Worm (Caenorhabditis elegans) whole organism, late embryonic: Measurements from ENCODE around the gene sftb-6.

Experiments
- K09A11.1 ChIP-seq: sonication (generic microtip); optimal IDR thresholded peaks from 2 replicates; lab custom pipeline; 2017; ENCODE audit warnings: antibody characterized with exemption, mild to moderate bottlenecking, missing genetic modification characterization, missing compliant biosample characterization; ENCODE audit not compliant: insufficient read depth
- Y22D7AL.16 ChIP-seq: sonication (generic microtip); optimal IDR thresholded peaks from 2 replicates; lab custom pipeline; 2016; ENCODE audit warnings: missing genetic modification characterization, missing compliant biosample characterization
- ama-1 ChIP-seq: fragments of 150-350 bp; optimal IDR thresholded peaks from 2 replicates; lab custom pipeline; 2014
- ceh-2 ChIP-seq: sonication (generic microtip); optimal IDR thresholded peaks from 2 replicates; lab custom pipeline; 2016; ENCODE audit warnings: missing genotype, missing genetic modification characterization, missing compliant biosample characterization
- ceh-24 ChIP-seq: sonication (generic microtip); optimal IDR thresholded peaks from 2 replicates; lab custom pipeline; 2016; ENCODE audit warnings: mild to moderate bottlenecking, missing genetic modification characterization, missing compliant biosample characterization
- eyg-1 ChIP-seq: sonication (generic microtip); optimal IDR thresholded peaks from 2 replicates; lab custom pipeline; 2016; ENCODE audit warnings: missing genotype, missing genetic modification characterization, missing compliant biosample characterization
- hlh-8 ChIP-seq: sonication (generic microtip); optimal IDR thresholded peaks from 2 replicates; lab custom pipeline; 2016; ENCODE audit warnings: missing genotype, missing genetic modification characterization, missing compliant biosample characterization
- lin-11 ChIP-seq: fragments of 200-800 bp; sonication (Bioruptor generic); optimal IDR thresholded peaks from 2 replicates; lab custom pipeline; 2018; ENCODE audit warnings: mild to moderate bottlenecking, missing genetic modification characterization, missing compliant biosample characterization
- nfya-1 ChIP-seq: sonication (generic microtip); optimal IDR thresholded peaks from 2 replicates; lab custom pipeline; 2017; ENCODE audit warnings: missing genetic modification characterization, mild to moderate bottlenecking, missing compliant biosample characterization, antibody characterized with exemption, moderate library complexity
- pax-1 ChIP-seq: fragments of 150-350 bp; optimal IDR thresholded peaks from 2 replicates; lab custom pipeline; 2014; ENCODE audit warnings: missing biosample characterization, missing genetic modification characterization
- tbx-2 ChIP-seq: sonication (generic microtip); optimal IDR thresholded peaks from 2 replicates; lab custom pipeline; 2016; ENCODE audit warnings: missing genetic modification characterization, missing compliant biosample characterization
- tbx-7 ChIP-seq: sonication (generic microtip); optimal IDR thresholded peaks from 2 replicates; lab custom pipeline; 2016; ENCODE audit warnings: missing genotype, missing genetic modification characterization, missing compliant biosample characterization
- unc-42 ChIP-seq: sonication (generic microtip); optimal IDR thresholded peaks from 2 replicates; lab custom pipeline; 2016; ENCODE audit warnings: missing genotype, missing genetic modification characterization, missing compliant biosample characterization
- unc-55 ChIP-seq: sonication (generic microtip); optimal IDR thresholded peaks from 2 replicates; lab custom pipeline; 2017; ENCODE audit warnings: missing biosample characterization, missing genetic modification reagents, missing genetic modification characterization

The sftb-6 gene

ce11 chrII:129770-130169, 31.6 kb downstream of the sftb-6 start:
- no peak for TF ChIP-seq tbx-2 (tag; lab: Kevin White, UChicago)
- TF ChIP-seq pax-1 (tag; lab: Kevin White, UChicago): no peak
- TF ChIP-seq Y22D7AL.16 (tag; lab: Kevin White, UChicago): no peak
- TF ChIP-seq ama-1 (lab: Kevin White, UChicago): no peak

ce11 chrII:133548-134275, 35.5 kb downstream of the sftb-6 start, which contains the start of gene cwn-1:
cwn-1 (minus strand) TSS chrII:133598.
- TF ChIP-seq nfya-1 (tag; lab: Kevin White, UChicago): no peak
- peak; percentile 89 for TF ChIP-seq unc-55 (GFP tag; lab: Kevin White, UChicago)
- TF ChIP-seq hlh-8 (tag; lab: Kevin White, UChicago): peak; percentile 48
- no peak for TF ChIP-seq tbx-7

- TF ChIP-seq lin-11 (tag; lab: Kevin White, UChicago) (no peak), unc-42 (no peak), Y22D7AL.16 (tag; lab: Kevin White, UChicago) (no peak), K09A11.1 (tag; lab: Kevin White, UChicago) (no peak), ceh-2 (tag; lab: Kevin White, UChicago) (no peak)
- TF ChIP-seq, all 69 proteins: peak for 0
Observed at ce11 chrII:135166-135565, 37.0 kb downstream of the sftb-6 start, which contains the start of gene K10B4.1. K10B4.1 (plus strand) TSS chrII:135466.

ce11 chrII:146933-147332, 48.7 kb downstream of the sftb-6 start, which contains the start of gene T25D3.4:
T25D3.4 (plus strand) TSS chrII:147233.
- TF ChIP-seq ceh-24 (tag; lab: Kevin White, UChicago) (no peak), eyg-1 (no peak)
